Worm (Caenorhabditis elegans): ENCODE data around the gene srd-48.

DNA sequence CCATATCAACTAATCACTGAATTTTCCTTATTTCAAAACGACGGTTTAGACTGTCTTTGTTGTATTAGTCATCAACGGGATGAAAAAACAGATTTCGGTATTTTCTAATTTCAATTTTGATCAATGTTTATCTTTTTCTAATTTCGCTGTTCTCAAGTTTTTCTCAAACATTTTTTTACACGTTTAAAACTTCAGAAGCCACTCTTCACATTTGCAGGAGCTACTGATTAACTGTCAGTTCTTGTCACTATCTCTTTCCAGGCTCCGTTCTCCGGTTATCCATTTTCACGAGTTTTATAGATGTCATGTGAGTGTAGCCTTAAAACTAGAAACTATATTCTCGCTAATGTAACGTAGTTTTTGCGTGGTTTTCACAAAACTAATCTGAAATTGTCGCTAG is 45.4 kb upstream of the srd-48 start, which contains the start of gene C04B4.4:
- TF ChIP-seq unc-130 (tag; optimal IDR thresholded peaks at IDR 0.05), result no peak
- TF ChIP-seq pqm-1 (tag; optimal IDR thresholded peaks at IDR 0.05), result no peak
- TF ChIP-seq mef-2 (tag; optimal IDR thresholded peaks at IDR 0.05), result no peak
- TF ChIP-seq snpc-4 (tag; optimal IDR thresholded peaks at IDR 0.05), result no peak
- TF ChIP-seq nhr-77 (tag; optimal IDR thresholded peaks at IDR 0.05), result no peak
- TF ChIP-seq nhr-11 (tag; optimal IDR thresholded peaks at IDR 0.05), result no peak
- TF ChIP-seq jun-1 (tag; optimal IDR thresholded peaks at IDR 0.05), result no peak
